Fruit fly (Drosophila melanogaster): ENCODE measurements around the gene nAChRbeta3.

Gene nAChRbeta3

dm6 chr2L:568030-568429 is 23.1 kb downstream of the nAChRbeta3 start, which contains the start of the genes Nle and Sf3b1 (continued):
- peak; percentile 87 for TF ChIP-seq kah (GFP tag; optimal IDR thresholded peaks at IDR 0.05)
- no peak for TF ChIP-seq CG2678 (tag; optimal IDR thresholded peaks at IDR 0.05)
- TF ChIP-seq CG6254 (GFP tag; optimal IDR thresholded peaks at IDR 0.05) = no peak
- TF ChIP-seq ind (GFP tag; optimal IDR thresholded peaks at IDR 0.05) = no peak
- peak; percentile 97 for TF ChIP-seq sna (GFP tag; IDR thresholded peaks at IDR 0.05; ENCODE audit: partially characterized antibody)
- TF ChIP-seq Tbp (GFP tag; optimal IDR thresholded peaks at IDR 0.05) = no peak
- TF ChIP-seq jing (GFP tag; optimal IDR thresholded peaks at IDR 0.05) = no peak
- TF ChIP-seq CG33557 (GFP tag; optimal IDR thresholded peaks at IDR 0.05) = peak; percentile 53
- TF ChIP-seq CG8388 (GFP tag; optimal IDR thresholded peaks at IDR 0.05) = no peak
- TF ChIP-seq toy (GFP tag; IDR thresholded peaks at IDR 0.05) = no peak
- no peak for TF ChIP-seq sd (tag; optimal IDR thresholded peaks at IDR 0.05)
- no peak for TF ChIP-seq ranshi (GFP tag; IDR thresholded peaks at IDR 0.05)
- no peak for TF ChIP-seq tx (GFP tag; optimal IDR thresholded peaks at IDR 0.05)
- TF ChIP-seq CG15269 (tag; optimal IDR thresholded peaks at IDR 0.05) = no peak
- no peak for TF ChIP-seq CG7839 (tag; optimal IDR thresholded peaks at IDR 0.05)
- peak; percentile 54 for TF ChIP-seq CG4424 (GFP tag; optimal IDR thresholded peaks at IDR 0.05)
- TF ChIP-seq CG4328 (GFP tag; optimal IDR thresholded peaks at IDR 0.05) = peak; percentile 52
- TF ChIP-seq CG3995 (GFP tag; optimal IDR thresholded peaks at IDR 0.05) = no peak
- TF ChIP-seq wdn (GFP tag; IDR thresholded peaks at IDR 0.05) = no peak
- peak; percentile 92 for TF ChIP-seq CG9797 (GFP tag; optimal IDR thresholded peaks at IDR 0.05)
- TF ChIP-seq CG11696 (GFP tag; IDR thresholded peaks at IDR 0.05) = no peak
- no peak for TF ChIP-seq wek (GFP tag; optimal IDR thresholded peaks at IDR 0.05)
- no peak for TF ChIP-seq HmgD (GFP tag; optimal IDR thresholded peaks at IDR 0.05)
- peak; percentile 27 for TF ChIP-seq CG1602 (GFP tag; optimal IDR thresholded peaks at IDR 0.05)
- TF ChIP-seq NFAT (GFP tag; IDR thresholded peaks at IDR 0.05) = no peak; the same call in 1 of the 2 replicates
- TF ChIP-seq CG1832 (GFP tag; optimal IDR thresholded peaks at IDR 0.05) = no peak
- TF ChIP-seq ftz-f1 (GFP tag; optimal IDR thresholded peaks at IDR 0.05) = peak; percentile 20
- TF ChIP-seq exex (tag; optimal IDR thresholded peaks at IDR 0.05) = no peak
- no peak for TF ChIP-seq Oli (tag; optimal IDR thresholded peaks at IDR 0.05)
- TF ChIP-seq CG8281 (tag; optimal IDR thresholded peaks at IDR 0.05) = no peak
- no peak for TF ChIP-seq Awh (GFP tag; IDR thresholded peaks at IDR 0.05)
- no peak for TF ChIP-seq CrebB (tag; optimal IDR thresholded peaks at IDR 0.05)
- peak; percentile 95 for TF ChIP-seq inv (GFP tag; IDR thresholded peaks at IDR 0.05; ENCODE audit: partially characterized antibody)
- peak; percentile 67 for TF ChIP-seq CG15696 (tag; optimal IDR thresholded peaks at IDR 0.05)
- TF ChIP-seq Lim3 (GFP tag; IDR thresholded peaks at IDR 0.05) = no peak
- TF ChIP-seq CG3407 (GFP tag; optimal IDR thresholded peaks at IDR 0.05) = no peak
- peak; percentile 62 for TF ChIP-seq CG13775 (GFP tag; optimal IDR thresholded peaks at IDR 0.05)
- no peak for TF ChIP-seq CG18764 (GFP tag; optimal IDR thresholded peaks at IDR 0.05)
- TF ChIP-seq CG14014 (GFP tag; IDR thresholded peaks at IDR 0.05) = no peak
- TF ChIP-seq CG10654 (GFP tag; optimal IDR thresholded peaks at IDR 0.05) = peak; percentile 50
- TF ChIP-seq Sox102F (GFP tag; optimal IDR thresholded peaks at IDR 0.05) = no peak
- TF ChIP-seq pita (GFP tag; optimal IDR thresholded peaks at IDR 0.05) = no peak
- TF ChIP-seq phol (tag; optimal IDR thresholded peaks at IDR 0.05) = peak; percentile 77
- peak; percentile 19 for TF ChIP-seq fu2 (GFP tag; optimal IDR thresholded peaks at IDR 0.05)
- peak; percentile 96 for TF ChIP-seq BEAF-32 (GFP tag; optimal IDR thresholded peaks at IDR 0.05)
- peak; percentile 38 to 64 for TF ChIP-seq dpn (GFP tag; optimal IDR thresholded peaks at IDR 0.05)
- no peak for TF ChIP-seq gem (tag; optimal IDR thresholded peaks at IDR 0.05)
- TF ChIP-seq abd-A (tag; optimal IDR thresholded peaks at IDR 0.05) = no peak
- TF ChIP-seq emc (GFP tag; optimal IDR thresholded peaks at IDR 0.05) = no peak
- no peak for TF ChIP-seq disco-r (GFP tag; optimal IDR thresholded peaks at IDR 0.05)
- no peak for TF ChIP-seq Antp (GFP tag; optimal IDR thresholded peaks at IDR 0.05)

Measured in whole organism, embryonic.